Worm (Caenorhabditis elegans): ENCODE data around the gene lpr-6.

lpr-6 gene

ce11 chrX:11104883-11105629 lies 45.3 kb downstream of the lpr-6 start, which contains the start of gene W02H3.1:
Gene W02H3.1 (minus strand): TSS chrX:11105460.
- TF ChIP-seq nhr-11 (tag; optimal IDR thresholded peaks at IDR 0.05) (no peak), hlh-6 (tag; optimal IDR thresholded peaks at IDR 0.05) (no peak), zip-5 (tag; optimal IDR thresholded peaks at IDR 0.05) (no peak), tbx-7 (tag; optimal IDR thresholded peaks at IDR 0.05) (no peak), unc-42 (tag; optimal IDR thresholded peaks at IDR 0.05) (no peak), T23F11.4 (GFP tag; optimal IDR thresholded peaks at IDR 0.05) (no peak), F13H6.1 (tag; optimal IDR thresholded peaks at IDR 0.05) (no peak)

- TF ChIP-seq ceh-48 (tag; optimal IDR thresholded peaks at IDR 0.05) = no peak
- no peak for TF ChIP-seq odd-2 (tag; optimal IDR thresholded peaks at IDR 0.05)
- no peak for TF ChIP-seq K09A11.1 (tag; optimal IDR thresholded peaks at IDR 0.05; ENCODE audit: insufficient read depth)
- no peak for TF ChIP-seq ceh-31 (tag; optimal IDR thresholded peaks at IDR 0.05)
- no peak for TF ChIP-seq unc-3 (GFP tag; conservative IDR thresholded peaks at IDR 0.05)
- TF ChIP-seq unc-3 (tag; optimal IDR thresholded peaks at IDR 0.05) = no peak
- no peak for TF ChIP-seq sox-2 (GFP tag; IDR thresholded peaks at IDR 0.05)
- TF ChIP-seq ceh-19 (GFP tag; optimal IDR thresholded peaks at IDR 0.05) = no peak
- no peak for TF ChIP-seq pha-2 (tag; optimal IDR thresholded peaks at IDR 0.05)
- TF ChIP-seq unc-42 (tag; optimal IDR thresholded peaks at IDR 0.05) = no peak
- TF ChIP-seq K02D7.2 (tag; optimal IDR thresholded peaks at IDR 0.05) = no peak
- no peak for TF ChIP-seq lim-6 (tag; optimal IDR thresholded peaks at IDR 0.05)
- TF ChIP-seq ceh-18 (tag; optimal IDR thresholded peaks at IDR 0.05) = no peak
- TF ChIP-seq ztf-16 (tag; optimal IDR thresholded peaks at IDR 0.05) = no peak
These were observed 47.3 kb downstream of the lpr-6 start, which contains the start of gene clc-17 for ce11 chrX:11107076-11107475. Gene clc-17 (plus strand): TSS chrX:11107376.

- TF ChIP-seq hlh-8 (tag; optimal IDR thresholded peaks at IDR 0.05) = no peak
- TF ChIP-seq dve-1 (tag; optimal IDR thresholded peaks at IDR 0.05) = no peak
- TF ChIP-seq ama-1 (optimal IDR thresholded peaks at IDR 0.05) = no peak
- TF ChIP-seq pag-3 (tag; optimal IDR thresholded peaks at IDR 0.05; ENCODE audit: borderline replicate concordance) = no peak
- TF ChIP-seq nfya-1 (tag; optimal IDR thresholded peaks at IDR 0.05) = no peak
- no peak for TF ChIP-seq nhr-232 (tag; optimal IDR thresholded peaks at IDR 0.05)
- TF ChIP-seq lim-6 (tag; optimal IDR thresholded peaks at IDR 0.05) = no peak
- no peak for TF ChIP-seq elt-2 (tag; optimal IDR thresholded peaks at IDR 0.05)
- TF ChIP-seq unc-86 (tag; optimal IDR thresholded peaks at IDR 0.05) = no peak
- no peak for TF ChIP-seq unc-55 (GFP tag; optimal IDR thresholded peaks at IDR 0.05)
- TF ChIP-seq gmeb-2 (tag; optimal IDR thresholded peaks at IDR 0.05) = no peak
- TF ChIP-seq pros-1 (tag; optimal IDR thresholded peaks at IDR 0.05) = no peak
These were observed 49.4 kb downstream of the lpr-6 start, which contains the start of gene grd-1 for ce11 chrX:11109200-11109599. Gene grd-1 (plus strand): TSS chrX:11109440.
